Worm (Caenorhabditis elegans) whole organism, young adult: Measurements from ENCODE around the gene znf-782.

ENCODE experiments used
- C06A6.2 ChIP-seq: fragments of 200-800 bp; sonication (Bioruptor generic); conservative IDR thresholded peaks from 2 replicates; pipeline ENCODE4 v1.3.6; 2022; ENCODE audit warnings: missing genetic modification characterization, missing compliant biosample characterization
- D2030.7 ChIP-seq: fragments of 200-800 bp; sonication (Bioruptor generic); IDR thresholded peaks from 2 replicates; pipeline ENCODE4 v1.3.6; 2022; ENCODE audit warnings: missing genetic modification reagents, missing genetic modification characterization, missing compliant biosample characterization
- F49E8.2 ChIP-seq: sonication (generic microtip); optimal IDR thresholded peaks from 3 replicates; lab custom pipeline; 2017; ENCODE audit warnings: missing genetic modification characterization, mild to moderate bottlenecking, missing compliant biosample characterization, antibody characterized with exemption, moderate library complexity; ENCODE audit not compliant: insufficient read depth
- Y79H2A.3 ChIP-seq: fragments of 200-800 bp; sonication (Bioruptor generic); conservative IDR thresholded peaks from 2 replicates; pipeline ENCODE4 v1.3.6; 2022; ENCODE audit warnings: missing genetic modification reagents, missing genetic modification characterization, missing compliant biosample characterization
- ama-1 ChIP-seq, 3 experiments: fragments of 150-350 bp in 1 of 3; sonication (generic microtip) in 2 of 3; optimal IDR thresholded peaks; 2 replicates each; lab custom pipeline; 2014 to 2018; ENCODE audit warnings: missing biosample characterization in 2 of 3, missing genetic modification characterization in 2 of 3, missing genetic modification reagents in 2 of 3
- atf-7 ChIP-seq: sonication (generic microtip); optimal IDR thresholded peaks from 2 replicates; lab custom pipeline; 2017; ENCODE audit warnings: mild to moderate bottlenecking, missing genetic modification characterization, missing compliant biosample characterization
- dpl-1 ChIP-seq: fragments of 150-350 bp; optimal IDR thresholded peaks from 2 replicates; lab custom pipeline; 2014; ENCODE audit warnings: missing biosample characterization, missing genetic modification reagents, missing genetic modification characterization
- hlh-26 ChIP-seq: fragments of 200-800 bp; sonication (Bioruptor generic); conservative IDR thresholded peaks from 2 replicates; pipeline ENCODE4 v1.3.6; 2022; ENCODE audit warnings: missing genetic modification reagents, missing genetic modification characterization, missing compliant biosample characterization
- hrde-1 ChIP-seq: sonication (generic microtip); optimal IDR thresholded peaks from 2 replicates; lab custom pipeline; 2016; ENCODE audit warnings: missing genetic modification characterization, mild to moderate bottlenecking, missing compliant biosample characterization, moderate library complexity, missing genotype, missing genetic modification reagents, borderline replicate concordance
- madf-3 ChIP-seq: fragments of 200-800 bp; sonication (Bioruptor generic); IDR thresholded peaks from 2 replicates; pipeline ENCODE4 v1.3.6; 2022; ENCODE audit warnings: missing genetic modification reagents, missing genetic modification characterization, missing compliant biosample characterization
- nhr-27 ChIP-seq: fragments of 200-800 bp; sonication (Bioruptor generic); optimal IDR thresholded peaks from 2 replicates; lab custom pipeline; 2018; ENCODE audit warnings: mild to moderate bottlenecking, missing genetic modification characterization, moderate library complexity, missing compliant biosample characterization
- sea-2 ChIP-seq: fragments of 200-800 bp; sonication (Bioruptor generic); IDR thresholded peaks from 2 replicates; pipeline ENCODE4 v1.3.6; 2022; ENCODE audit warnings: missing genetic modification characterization, missing compliant biosample characterization
- unc-62 ChIP-seq: fragments of 150-350 bp; optimal IDR thresholded peaks from 2 replicates; lab custom pipeline; 2014; ENCODE audit warnings: missing biosample characterization, missing genetic modification reagents, missing genetic modification characterization
- ztf-28 ChIP-seq: fragments of 200-800 bp; sonication (Bioruptor generic); IDR thresholded peaks from 2 replicates; pipeline ENCODE4 v1.3.6; 2022; ENCODE audit warnings: missing genetic modification reagents, missing genetic modification characterization, missing compliant biosample characterization

- peak; percentile 69; the same call in 1 of the 2 replicates for TF ChIP-seq ztf-28 (GFP tag; lab: Robert Waterston, UW)
- peak; percentile 100 for TF ChIP-seq madf-3 (GFP tag; lab: Robert Waterston, UW)
- TF ChIP-seq sea-2 (GFP tag; lab: Robert Waterston, UW) = no peak
- TF ChIP-seq unc-62 (GFP tag; lab: Kevin White, UChicago) = no peak
- 0 out of 2 replicates have a peak, but pooled peaks have one; percentile 29 for TF ChIP-seq C06A6.2 (GFP tag; lab: Robert Waterston, UW)
- TF ChIP-seq ama-1 (optimal IDR thresholded peaks at IDR 0.05; lab: Kevin White, UChicago) = peak; percentile 27
- TF ChIP-seq ama-1 (GFP tag; optimal IDR thresholded peaks at IDR 0.05; lab: Kevin White, UChicago) = no peak
- no peak for TF ChIP-seq atf-7 (tag; lab: Kevin White, UChicago)
- TF ChIP-seq hlh-26 (GFP tag; lab: Robert Waterston, UW) = no peak
- peak; percentile 31 for TF ChIP-seq F49E8.2
- peak; percentile 22 for TF ChIP-seq hrde-1 (tag; lab: Kevin White, UChicago)
- peak; percentile 79 for TF ChIP-seq D2030.7 (GFP tag; lab: Robert Waterston, UW)
- peak; percentile 54 for TF ChIP-seq dpl-1
- TF ChIP-seq Y79H2A.3 (GFP tag; lab: Robert Waterston, UW) = peak; percentile 83
- TF ChIP-seq nhr-27 (tag; lab: Kevin White, UChicago) = no peak
Observed at ce11 chrIV:1012447-1012846, 54.9 kb downstream of the znf-782 start, which contains the start of gene rbm-39.
